Fruit fly (Drosophila melanogaster): ENCODE measurements around the gene CG2246.

The CG2246 gene

DNA sequence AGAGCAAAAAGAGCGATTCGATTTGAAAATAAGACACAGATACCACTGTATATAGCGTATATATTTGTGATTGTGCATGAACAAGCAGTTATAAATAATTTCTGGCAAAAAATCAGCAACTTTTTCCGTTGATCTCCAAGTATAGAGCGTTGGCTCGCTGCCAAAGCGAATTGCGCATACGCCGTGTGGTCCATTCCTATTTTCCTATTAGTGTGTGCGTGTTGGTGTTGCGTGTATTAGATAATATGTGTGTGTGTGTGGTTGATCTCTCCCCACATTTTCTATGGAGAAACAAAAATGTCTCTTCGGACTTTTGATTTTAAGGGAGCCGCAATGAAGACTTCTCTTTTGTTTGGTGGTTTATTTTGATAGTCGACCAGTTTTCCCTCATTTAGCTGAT lies 48.7 kb downstream of the CG2246 start:
- no peak for TF ChIP-seq CG17801 (GFP tag; optimal IDR thresholded peaks at IDR 0.05; ENCODE audit: partially characterized antibody)

DNA sequence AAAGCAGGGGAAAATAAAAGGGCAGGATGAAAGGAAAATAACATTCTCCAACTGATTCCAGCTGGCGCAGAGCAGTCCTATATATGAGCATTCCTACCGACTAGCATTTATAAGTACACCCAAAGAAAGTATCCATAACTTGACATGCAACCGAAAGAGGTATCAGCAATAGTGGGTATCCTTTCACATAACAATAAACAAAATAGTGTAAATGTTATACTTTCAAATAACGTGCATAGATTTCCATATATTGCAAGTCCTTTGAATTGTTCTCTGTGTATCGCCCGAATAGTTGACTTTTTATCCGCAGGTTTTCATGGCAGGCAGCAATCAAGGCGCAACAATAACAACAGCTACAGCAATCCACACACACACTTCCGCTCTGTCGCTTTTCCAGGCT lies 51.2 kb downstream of the CG2246 start:
- no peak for TF ChIP-seq CG17801 (GFP tag; optimal IDR thresholded peaks at IDR 0.05; ENCODE audit: partially characterized antibody)

DNA sequence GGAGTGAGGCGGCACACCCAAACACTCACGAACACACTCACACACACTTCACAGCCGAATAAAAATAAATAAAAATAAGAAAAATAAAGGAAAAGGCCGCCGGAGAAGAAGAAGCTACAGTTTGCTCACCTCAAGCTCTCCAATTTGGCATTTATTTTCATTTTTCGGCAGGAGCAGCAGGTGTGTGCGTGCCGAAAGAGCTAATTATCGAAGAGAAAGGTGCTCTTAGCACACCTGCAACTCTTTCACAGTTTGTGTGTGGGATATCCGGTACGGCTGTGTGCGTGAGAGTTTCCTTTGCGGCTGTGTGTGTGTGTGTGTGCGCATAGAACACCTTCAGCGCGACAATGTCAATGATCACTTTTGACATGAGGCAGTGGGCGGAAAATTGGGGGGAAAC lies 56.3 kb downstream of the CG2246 start:
- no peak for TF ChIP-seq CG17801 (GFP tag; optimal IDR thresholded peaks at IDR 0.05; ENCODE audit: partially characterized antibody)

All from ovary, adult (tissue).